Fruit fly (Drosophila melanogaster) whole organism, embryonic: Measurements from ENCODE around the gene dpy.

Experiments used
- BEAF-32 ChIP-seq: fragments of 200-800 bp; sonication (Bioruptor generic); optimal IDR thresholded peaks from 3 replicates; lab custom pipeline; 2017; ENCODE audit warnings: missing biosample characterization, missing genetic modification characterization, mild to moderate bottlenecking, moderate library complexity, missing genetic modification reagents
- Bgb ChIP-seq: fragments of 200-800 bp; sonication (Bioruptor generic); IDR thresholded peaks from 2 replicates; pipeline ENCODE4 v1.3.6; 2022; ENCODE audit warnings: missing biosample characterization, missing genetic modification characterization; ENCODE audit not compliant: partially characterized antibody
- CG10147 ChIP-seq: fragments of 200-800 bp; sonication (Bioruptor generic); optimal IDR thresholded peaks from 2 replicates; lab custom pipeline; 2019; ENCODE audit warnings: missing biosample characterization, mild to moderate bottlenecking, missing genetic modification characterization, moderate library complexity
- CG12299 ChIP-seq: fragments of 200-800 bp; sonication (Bioruptor generic); optimal IDR thresholded peaks from 2 replicates; lab custom pipeline; 2018; ENCODE audit warnings: missing biosample characterization, mild to moderate bottlenecking, missing genetic modification characterization
- CG12391 ChIP-seq: fragments of 200-800 bp; sonication (Bioruptor generic); optimal IDR thresholded peaks from 3 replicates; lab custom pipeline; 2018; ENCODE audit warnings: missing biosample characterization, mild to moderate bottlenecking, missing genetic modification characterization, moderate library complexity
- CG13287 ChIP-seq: fragments of 200-800 bp; sonication (Bioruptor generic); IDR thresholded peaks from 2 replicates; pipeline ENCODE4 v1.3.6; 2022; ENCODE audit warnings: missing biosample characterization, missing genetic modification characterization; ENCODE audit not compliant: partially characterized antibody
- CG14710 ChIP-seq: fragments of 200-800 bp; sonication (Bioruptor generic); optimal IDR thresholded peaks from 3 replicates; lab custom pipeline; 2019; ENCODE audit warnings: missing biosample characterization, mild to moderate bottlenecking, missing genetic modification characterization, moderate library complexity
- CG16863 ChIP-seq: fragments of 200-800 bp; sonication (Bioruptor generic); optimal IDR thresholded peaks from 3 replicates; lab custom pipeline; 2016; ENCODE audit warnings: missing biosample characterization, missing genetic modification characterization
- CG17385 ChIP-seq: fragments of 200-800 bp; sonication (Bioruptor generic); optimal IDR thresholded peaks from 3 replicates; lab custom pipeline; 2018; ENCODE audit warnings: missing biosample characterization, mild to moderate bottlenecking, missing genetic modification characterization
- CG2116 ChIP-seq: fragments of 200-800 bp; sonication (Bioruptor generic); optimal IDR thresholded peaks from 3 replicates; lab custom pipeline; 2018; ENCODE audit warnings: missing biosample characterization, mild to moderate bottlenecking, missing genetic modification characterization
- CG2120 ChIP-seq: fragments of 200-800 bp; sonication (Bioruptor generic); optimal IDR thresholded peaks from 3 replicates; lab custom pipeline; 2016; ENCODE audit warnings: missing biosample characterization, missing genetic modification characterization
- CG2129 ChIP-seq: fragments of 200-800 bp; sonication (Bioruptor generic); IDR thresholded peaks from 2 replicates; pipeline ENCODE4 v1.3.6; 2022; ENCODE audit warnings: missing biosample characterization, missing genetic modification characterization; ENCODE audit not compliant: partially characterized antibody
- CG34224 ChIP-seq: fragments of 200-800 bp; sonication (Bioruptor generic); IDR thresholded peaks from 3 replicates; pipeline ENCODE4 v1.3.6; 2022; ENCODE audit warnings: missing biosample characterization, missing genetic modification characterization; ENCODE audit not compliant: partially characterized antibody
- CG34376 ChIP-seq: fragments of 200-800 bp; sonication (Bioruptor generic); optimal IDR thresholded peaks from 2 replicates; lab custom pipeline; 2018; ENCODE audit warnings: missing biosample characterization, mild to moderate bottlenecking, missing genetic modification characterization
- CG4854 ChIP-seq: fragments of 200-800 bp; sonication (Bioruptor generic); optimal IDR thresholded peaks from 2 replicates; lab custom pipeline; 2016; ENCODE audit warnings: missing biosample characterization, missing genetic modification characterization, inconsistent platforms
- CG6254 ChIP-seq: fragments of 200-800 bp; sonication (Bioruptor generic); optimal IDR thresholded peaks from 3 replicates; lab custom pipeline; 2017; ENCODE audit warnings: mild to moderate bottlenecking, missing biosample characterization, missing genetic modification reagents, missing genetic modification characterization
- CG7839 ChIP-seq: fragments of 200-800 bp; sonication (Bioruptor generic); optimal IDR thresholded peaks from 3 replicates; lab custom pipeline; 2018; ENCODE audit warnings: missing biosample characterization, mild to moderate bottlenecking, missing genetic modification characterization, moderate library complexity
- CoRest ChIP-seq: fragments of 200-800 bp; sonication (Bioruptor generic); optimal IDR thresholded peaks from 3 replicates; lab custom pipeline; 2018; ENCODE audit warnings: missing biosample characterization, mild to moderate bottlenecking, missing genetic modification characterization, moderate library complexity
- Dbx ChIP-seq: fragments of 200-800 bp; sonication (Bioruptor generic); IDR thresholded peaks from 3 replicates; pipeline ENCODE4 v1.3.6; 2022; ENCODE audit warnings: missing biosample characterization, missing genetic modification characterization
- Dll ChIP-seq: fragments of 200-800 bp; sonication (Bioruptor generic); IDR thresholded peaks from 4 replicates; pipeline ENCODE4 v1.3.6; 2022; ENCODE audit warnings: missing biosample characterization, missing genetic modification characterization; ENCODE audit not compliant: partially characterized antibody
- Doc3 ChIP-seq: fragments of 200-800 bp; sonication (Bioruptor generic); IDR thresholded peaks from 3 replicates; pipeline ENCODE4 v1.3.6; 2022; ENCODE audit warnings: missing biosample characterization, missing genetic modification characterization; ENCODE audit not compliant: partially characterized antibody
- Fer1 ChIP-seq: fragments of 200-800 bp; sonication (Bioruptor generic); optimal IDR thresholded peaks from 2 replicates; lab custom pipeline; 2017; ENCODE audit warnings: missing biosample characterization, mild to moderate bottlenecking, missing genetic modification characterization
- MESR4 ChIP-seq: fragments of 200-800 bp; sonication (Bioruptor generic); optimal IDR thresholded peaks from 2 replicates; lab custom pipeline; 2018; ENCODE audit warnings: missing biosample characterization, mild to moderate bottlenecking, missing genetic modification characterization, moderate library complexity
- Med ChIP-seq: fragments of 200-800 bp; sonication (Bioruptor generic); peaks from one replicate; lab custom pipeline; 2016; ENCODE audit warnings: missing biosample characterization, missing genetic modification characterization, mild to moderate bottlenecking, inconsistent platforms, moderate library complexity
- Nf-YB ChIP-seq: fragments of 200-800 bp; sonication (Bioruptor generic); optimal IDR thresholded peaks from 3 replicates; lab custom pipeline; 2019; ENCODE audit warnings: missing biosample characterization, mild to moderate bottlenecking, missing genetic modification characterization, moderate library complexity
- Opbp ChIP-seq: fragments of 200-800 bp; sonication (Bioruptor generic); IDR thresholded peaks from 3 replicates; pipeline ENCODE4 v1.3.6; 2022; ENCODE audit warnings: missing biosample characterization, missing genetic modification characterization; ENCODE audit not compliant: partially characterized antibody
- Scr ChIP-seq: fragments of 200-800 bp; sonication (Bioruptor generic); IDR thresholded peaks from 2 replicates; pipeline ENCODE4 v1.3.6; 2022; ENCODE audit warnings: missing biosample characterization, missing genetic modification characterization; ENCODE audit not compliant: partially characterized antibody
- Sry-δ ChIP-seq: fragments of 200-800 bp; sonication (Bioruptor generic); optimal IDR thresholded peaks from 2 replicates; lab custom pipeline; 2016; ENCODE audit warnings: missing biosample characterization, missing genetic modification characterization
- Tbp ChIP-seq: fragments of >200 bp; optimal IDR thresholded peaks from 2 replicates; lab custom pipeline; 2018; ENCODE audit warnings: missing biosample characterization, missing genetic modification characterization
- amos ChIP-seq: fragments of 200-800 bp; sonication (Bioruptor generic); IDR thresholded peaks from 2 replicates; pipeline ENCODE4 v1.3.6; 2022; ENCODE audit warnings: missing biosample characterization, missing genetic modification characterization; ENCODE audit not compliant: partially characterized antibody
- bcd ChIP-seq: fragments of 200-800 bp; sonication (Bioruptor generic); optimal IDR thresholded peaks from 2 replicates; lab custom pipeline; 2017; ENCODE audit warnings: missing biosample characterization, mild to moderate bottlenecking, missing genetic modification characterization
- chinmo ChIP-seq: fragments of 200-800 bp; sonication (Bioruptor generic); IDR thresholded peaks from 4 replicates; pipeline ENCODE4 v1.3.6; 2022; ENCODE audit warnings: missing biosample characterization, missing genetic modification characterization; ENCODE audit not compliant: partially characterized antibody
- ewg ChIP-seq: fragments of 200-800 bp; sonication (Bioruptor generic); optimal IDR thresholded peaks from 3 replicates; lab custom pipeline; 2017; ENCODE audit warnings: mild to moderate bottlenecking, missing biosample characterization, missing genetic modification reagents, missing genetic modification characterization
- eyg ChIP-seq: fragments of 200-800 bp; sonication (Bioruptor generic); optimal IDR thresholded peaks from 3 replicates; lab custom pipeline; 2016; ENCODE audit warnings: missing biosample characterization, missing genetic modification characterization
- gcm ChIP-seq: fragments of 200-800 bp; sonication (Bioruptor generic); optimal IDR thresholded peaks from 2 replicates; lab custom pipeline; 2019; ENCODE audit warnings: missing biosample characterization, mild to moderate bottlenecking, missing genetic modification characterization, moderate library complexity
- grau ChIP-seq: fragments of 200-800 bp; optimal IDR thresholded peaks from 3 replicates; lab custom pipeline; 2019; ENCODE audit warnings: missing biosample characterization, mild to moderate bottlenecking, missing genetic modification characterization, moderate library complexity
- inv ChIP-seq: fragments of 200-800 bp; sonication (Bioruptor generic); IDR thresholded peaks from 2 replicates; pipeline ENCODE4 v1.3.6; 2022; ENCODE audit warnings: missing biosample characterization, missing genetic modification characterization; ENCODE audit not compliant: partially characterized antibody
- kni ChIP-seq: fragments of 200-800 bp; sonication (Bioruptor generic); optimal IDR thresholded peaks from 3 replicates; lab custom pipeline; 2017; ENCODE audit warnings: mild to moderate bottlenecking, missing biosample characterization, missing genetic modification reagents, missing genetic modification characterization
- knrl ChIP-seq: fragments of 200-800 bp; sonication (Bioruptor generic); IDR thresholded peaks from 3 replicates; pipeline ENCODE4 v1.3.6; 2022; ENCODE audit warnings: missing biosample characterization, missing genetic modification characterization; ENCODE audit not compliant: partially characterized antibody
- sd ChIP-seq: fragments of 200-800 bp; sonication (Bioruptor generic); optimal IDR thresholded peaks from 3 replicates; lab custom pipeline; 2018; ENCODE audit warnings: missing biosample characterization, mild to moderate bottlenecking, missing genetic modification characterization, moderate library complexity
- slou ChIP-seq: fragments of 200-800 bp; sonication (Bioruptor generic); optimal IDR thresholded peaks from 3 replicates; lab custom pipeline; 2016; ENCODE audit warnings: missing biosample characterization, missing genetic modification characterization
- sna ChIP-seq: fragments of 200-800 bp; sonication (Bioruptor generic); IDR thresholded peaks from 2 replicates; pipeline ENCODE4 v1.3.6; 2022; ENCODE audit warnings: missing biosample characterization, missing genetic modification characterization; ENCODE audit not compliant: partially characterized antibody
- vnd ChIP-seq: fragments of 200-800 bp; sonication (Bioruptor generic); IDR thresholded peaks from 3 replicates; pipeline ENCODE4 v1.3.6; 2022; ENCODE audit warnings: missing biosample characterization, missing genetic modification characterization; ENCODE audit not compliant: partially characterized antibody
- zen2 ChIP-seq: fragments of 200-800 bp; sonication (Bioruptor generic); IDR thresholded peaks from 3 replicates; pipeline ENCODE4 v1.3.6; 2022; ENCODE audit warnings: missing biosample characterization, missing genetic modification characterization; ENCODE audit not compliant: partially characterized antibody

Gene dpy

dm6 chr2L:4464946-4465345, 149.2 kb downstream of the dpy start, which contains the start of gene FIG4 (continued):
- TF ChIP-seq bcd (GFP tag; lab: Kevin White, UChicago) (no peak), CG4854 (GFP tag; lab: Kevin White, UChicago) (no peak), CG12299 (no peak), CG6254 (GFP tag; lab: Kevin White, UChicago) (peak; percentile 39), MESR4 (peak; percentile 2), CG17385 (GFP tag; lab: Kevin White, UChicago) (no peak), CG13287 (GFP tag; lab: Robert Waterston, UW) (peak; percentile 86), chinmo (GFP tag; lab: Robert Waterston, UW) (peak; percentile 58; the same call in 1 of the 4 replicates), amos (GFP tag; lab: Robert Waterston, UW) (peak; percentile 57), CG16863 (GFP tag; lab: Kevin White, UChicago) (no peak), CG34224 (peak; percentile 87), CG2120 (GFP tag; lab: Kevin White, UChicago) (peak; percentile 1), CG12391 (tag; lab: Kevin White, UChicago) (peak; percentile 7), Opbp (GFP tag; lab: Robert Waterston, UW) (peak; percentile 54; the same call in 1 of the 3 replicates), gcm (peak; percentile 14), sd (tag; lab: Kevin White, UChicago) (peak; percentile 68), Tbp (no peak), sna (GFP tag; lab: Robert Waterston, UW) (peak; percentile 84), CG7839 (tag; lab: Kevin White, UChicago) (no peak), Med (GFP tag; lab: Kevin White, UChicago) (peak; percentile 45), Fer1 (GFP tag; lab: Kevin White, UChicago) (no peak), ewg (GFP tag; lab: Kevin White, UChicago) (no peak), kni (GFP tag; lab: Kevin White, UChicago) (peak; percentile 10), CG2116 (GFP tag; lab: Kevin White, UChicago) (peak; percentile 13), CG10147 (GFP tag; lab: Kevin White, UChicago) (peak; percentile 9), eyg (GFP tag; lab: Kevin White, UChicago) (no peak), inv (GFP tag; lab: Robert Waterston, UW) (peak; percentile 48), slou (no peak), grau (peak; percentile 10), knrl (peak; percentile 42; the same call in 2 of the 3 replicates), CG34376 (GFP tag; lab: Kevin White, UChicago) (peak; percentile 3), Nf-YB (GFP tag; lab: Kevin White, UChicago) (peak; percentile 7), Dbx (GFP tag; lab: Robert Waterston, UW) (no peak), Scr (peak; percentile 79), vnd (0 out of 3 replicates have a peak, but pooled peaks have one; percentile 23), CG2129 (GFP tag; lab: Robert Waterston, UW) (peak; percentile 82), Sry-δ (GFP tag; lab: Kevin White, UChicago) (peak; percentile 36), Dll (GFP tag; lab: Robert Waterston, UW) (peak; percentile 92), BEAF-32 (GFP tag; lab: Kevin White, UChicago) (peak; percentile 74), Doc3 (peak; percentile 91), CG14710 (tag; lab: Kevin White, UChicago) (peak; percentile 33), zen2 (GFP tag; lab: Robert Waterston, UW) (peak; percentile 89), CoRest (tag; lab: Kevin White, UChicago) (peak; percentile 20), Bgb (peak; percentile 52; the same call in 1 of the 2 replicates)
